Fruit fly (Drosophila melanogaster): ENCODE data around the gene srw.

The srw gene

DNA sequence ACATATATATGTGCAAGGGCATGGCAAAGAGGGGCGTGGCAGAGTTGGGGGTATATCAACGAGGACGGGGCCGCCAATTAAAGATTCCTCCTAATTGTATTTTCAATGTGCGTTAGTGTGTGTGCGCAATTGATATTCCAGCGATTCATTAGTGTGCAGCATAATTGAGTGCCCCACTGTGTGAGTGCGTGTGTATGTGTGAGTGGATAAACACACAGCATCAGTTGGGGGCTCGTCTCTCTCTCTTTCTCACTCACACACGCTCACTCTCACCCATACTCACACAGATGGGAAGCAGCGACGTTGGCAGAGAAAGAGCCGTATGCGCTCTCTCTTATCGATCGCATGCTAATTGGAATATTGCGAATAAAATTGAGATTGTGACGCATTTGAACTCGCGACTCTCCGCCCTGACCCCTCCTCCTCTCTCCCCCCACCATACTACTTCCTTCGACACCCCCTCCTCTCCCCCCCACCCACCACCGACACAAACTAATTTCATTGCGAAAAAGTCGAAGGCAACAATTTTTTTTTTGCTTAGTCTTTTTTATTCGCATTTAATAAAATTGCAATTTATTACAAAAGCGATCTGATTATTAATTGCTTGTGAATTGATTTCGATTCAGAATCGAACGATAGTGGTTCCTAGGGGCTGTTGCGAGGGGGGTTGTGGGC lies 49.5 kb downstream of the srw start (continued):
- TF ChIP-seq CG6654 (GFP tag; optimal IDR thresholded peaks at IDR 0.05) (no peak), ERR (GFP tag; optimal IDR thresholded peaks at IDR 0.05) (no peak), Ets65A (GFP tag) (no peak), CG10543 (GFP tag; optimal IDR thresholded peaks at IDR 0.05) (peak; percentile 8), CG18619 (GFP tag; optimal IDR thresholded peaks at IDR 0.05) (no peak), Chrac-16 (GFP tag; optimal IDR thresholded peaks at IDR 0.05) (no peak), esg (GFP tag; conservative IDR thresholded peaks at IDR 0.05) (no peak), amos (GFP tag; IDR thresholded peaks at IDR 0.05; ENCODE audit: partially characterized antibody) (no peak), cwo (GFP tag; optimal IDR thresholded peaks at IDR 0.05) (no peak), eyg (GFP tag; optimal IDR thresholded peaks at IDR 0.05) (no peak), MBD-R2 (GFP tag; IDR thresholded peaks at IDR 0.05) (no peak), ara (GFP tag; IDR thresholded peaks at IDR 0.05) (no peak), onecut (GFP tag; IDR thresholded peaks at IDR 0.05) (peak; percentile 65), D19B (GFP tag; optimal IDR thresholded peaks at IDR 0.05) (no peak), Max (GFP tag; optimal IDR thresholded peaks at IDR 0.05) (no peak), ase (GFP tag; IDR thresholded peaks at IDR 0.05) (no peak), CG1233 (GFP tag; optimal IDR thresholded peaks at IDR 0.05) (no peak), Atf6 (GFP tag; IDR thresholded peaks at IDR 0.05) (no peak), vnd (GFP tag; IDR thresholded peaks at IDR 0.05; ENCODE audit: partially characterized antibody) (no peak), CG6854 (GFP tag; optimal IDR thresholded peaks at IDR 0.05) (no peak), D (optimal IDR thresholded peaks at IDR 0.05) (peak; percentile 43), D (GFP tag; optimal IDR thresholded peaks at IDR 0.05) (no peak), CG8290 (GFP tag; optimal IDR thresholded peaks at IDR 0.05) (no peak), CG8290 (tag; optimal IDR thresholded peaks at IDR 0.05) (peak in 1 of 2 experiments; percentile 10), luna (GFP tag; optimal IDR thresholded peaks at IDR 0.05) (no peak), chinmo (GFP tag; IDR thresholded peaks at IDR 0.05; ENCODE audit: partially characterized antibody) (peak; percentile 83; the same call in 1 of the 4 replicates), CG9727 (GFP tag; optimal IDR thresholded peaks at IDR 0.05) (no peak), gem (tag; optimal IDR thresholded peaks at IDR 0.05) (no peak), dan (GFP tag; IDR thresholded peaks at IDR 0.05) (no peak), ttk (GFP tag; IDR thresholded peaks at IDR 0.05) (no peak), pnt (GFP tag; optimal IDR thresholded peaks at IDR 0.05) (no peak), CG16813 (GFP tag; IDR thresholded peaks at IDR 0.05; ENCODE audit: partially characterized antibody) (no peak), Adf1 (GFP tag; IDR thresholded peaks at IDR 0.05) (peak; percentile 58), CG31388 (GFP tag; optimal IDR thresholded peaks at IDR 0.05) (no peak), HLHmδ (GFP tag; optimal IDR thresholded peaks at IDR 0.05) (peak; percentile 36)
